Fruit fly (Drosophila melanogaster) whole organism, wandering third instar larva: ENCODE data around the gene Osi4.

Experiments used
- Mio ChIP-seq: sonication (Bioruptor generic); optimal IDR thresholded peaks from 2 replicates; lab custom pipeline; 2016; ENCODE audit warnings: missing biosample characterization, missing genetic modification characterization
- Myc ChIP-seq: fragments of >200 bp; optimal IDR thresholded peaks from 2 replicates; lab custom pipeline; 2017
- dsf ChIP-seq: sonication (Bioruptor generic); optimal IDR thresholded peaks from 2 replicates; lab custom pipeline; 2016; ENCODE audit warnings: missing biosample characterization, missing genetic modification characterization, borderline replicate concordance
- fru ChIP-seq: fragments of 200-800 bp; sonication (Bioruptor generic); optimal IDR thresholded peaks from 3 replicates; lab custom pipeline; 2016; ENCODE audit warnings: missing biosample characterization, mild to moderate bottlenecking, missing genetic modification characterization
- h ChIP-seq: fragments of 200-800 bp; sonication (Bioruptor generic); optimal IDR thresholded peaks from 3 replicates; lab custom pipeline; 2016; ENCODE audit warnings: missing biosample characterization, mild to moderate bottlenecking, missing genetic modification characterization
- psq ChIP-seq: fragments of 200-800 bp; sonication (Bioruptor generic); optimal IDR thresholded peaks from 3 replicates; lab custom pipeline; 2017; ENCODE audit warnings: missing biosample characterization, mild to moderate bottlenecking, missing genetic modification characterization, moderate library complexity

dm6 chr3R:6187015-6187414 is 34.6 kb downstream of the Osi4 start, which contains the start of gene NPFR:
- TF ChIP-seq psq (GFP tag; lab: Kevin White, UChicago), result no peak
- no peak for TF ChIP-seq h
- no peak for TF ChIP-seq Myc
- no peak for TF ChIP-seq dsf (GFP tag; lab: Kevin White, UChicago)
- TF ChIP-seq Mio (GFP tag; lab: Kevin White, UChicago), result no peak
- TF ChIP-seq fru (GFP tag; lab: Kevin White, UChicago), result no peak
